Fruit fly (Drosophila melanogaster): Measurements from ENCODE around the gene CG12229.

Gene CG12229

dm6 chr3L:17474711-17475451 is 38.6 kb upstream of the CG12229 start, which contains the start of the genes UQCR-Q and CG46525 (continued):
- TF ChIP-seq zen (tag; optimal IDR thresholded peaks at IDR 0.05) (peak; percentile 45), CG8765 (GFP tag; IDR thresholded peaks at IDR 0.05) (no peak), CG10366 (GFP tag; IDR thresholded peaks at IDR 0.05) (no peak), dan (GFP tag; IDR thresholded peaks at IDR 0.05) (no peak), stwl (tag; optimal IDR thresholded peaks at IDR 0.05) (peak; percentile 72), CG15601 (tag; optimal IDR thresholded peaks at IDR 0.05) (peak; percentile 58), chinmo (GFP tag; IDR thresholded peaks at IDR 0.05; ENCODE audit: partially characterized antibody) (peak; percentile 33; the same call in 1 of the 4 replicates), Sin3A (optimal IDR thresholded peaks at IDR 0.05) (peak; percentile 25), CG11093 (GFP tag; IDR thresholded peaks at IDR 0.05) (no peak), E2f1 (GFP tag; IDR thresholded peaks at IDR 0.05) (no peak), Chrac-16 (GFP tag; optimal IDR thresholded peaks at IDR 0.05) (no peak), CG11504 (tag; optimal IDR thresholded peaks at IDR 0.05) (peak; percentile 37), Dp (GFP tag; optimal IDR thresholded peaks at IDR 0.05) (peak; percentile 82), gfzf (GFP tag; optimal IDR thresholded peaks at IDR 0.05) (peak; percentile 99), Doc3 (GFP tag; IDR thresholded peaks at IDR 0.05; ENCODE audit: partially characterized antibody) (no peak), CG11398 (GFP tag; optimal IDR thresholded peaks at IDR 0.05) (no peak), Myb (GFP tag; optimal IDR thresholded peaks at IDR 0.05) (peak; percentile 68), CG11560 (tag; IDR thresholded peaks at IDR 0.05) (no peak), CTCF (GFP tag; optimal IDR thresholded peaks at IDR 0.05) (peak; percentile 75), Mad (GFP tag; optimal IDR thresholded peaks at IDR 0.05) (peak; percentile 15), sug (tag; optimal IDR thresholded peaks at IDR 0.05) (peak; percentile 35), pho (GFP tag; optimal IDR thresholded peaks at IDR 0.05) (peak; percentile 1), Elba2 (GFP tag; optimal IDR thresholded peaks at IDR 0.05) (peak; percentile 12), tll (GFP tag; optimal IDR thresholded peaks at IDR 0.05) (peak in 1 of 2 experiments; percentile 15), CG13775 (GFP tag; optimal IDR thresholded peaks at IDR 0.05) (no peak), CG12769 (tag; optimal IDR thresholded peaks at IDR 0.05) (peak; percentile 48), CG18011 (GFP tag; optimal IDR thresholded peaks at IDR 0.05) (no peak), CG4328 (GFP tag; optimal IDR thresholded peaks at IDR 0.05) (no peak), pan (optimal IDR thresholded peaks at IDR 0.05) (no peak), pan (GFP tag; optimal IDR thresholded peaks at IDR 0.05 in 1 of 2, IDR thresholded peaks at IDR 0.05 in 1 of 2) (no peak)

DNA sequence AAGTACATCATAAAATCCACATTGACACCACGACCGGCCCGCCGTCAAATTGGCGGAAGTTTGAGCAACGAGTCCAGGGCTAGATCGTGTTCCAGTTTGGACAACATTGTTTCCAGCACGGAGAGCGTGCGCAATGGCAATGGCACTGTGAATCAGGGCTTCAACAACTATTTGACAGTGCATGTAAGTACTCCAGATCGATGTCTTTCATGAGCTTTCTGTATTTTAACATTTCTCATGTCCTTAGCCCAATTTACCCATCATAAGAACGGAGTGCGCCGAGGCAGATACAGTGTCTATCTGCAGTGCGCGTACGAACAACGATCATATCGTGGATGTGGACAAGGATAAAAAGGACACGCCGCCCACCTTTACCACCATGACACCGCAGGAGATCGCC is 37.7 kb upstream of the CG12229 start:
- TF ChIP-seq row (GFP tag; IDR thresholded peaks at IDR 0.05) = no peak
- no peak for TF ChIP-seq Gug (GFP tag; IDR thresholded peaks at IDR 0.05)
- no peak for TF ChIP-seq CG3281 (GFP tag; optimal IDR thresholded peaks at IDR 0.05)
- TF ChIP-seq toy (GFP tag; IDR thresholded peaks at IDR 0.05) = no peak
- TF ChIP-seq CG12391 (tag; optimal IDR thresholded peaks at IDR 0.05) = no peak
- TF ChIP-seq Ets65A (GFP tag) = peak; percentile 60
- no peak for TF ChIP-seq CG1647 (GFP tag; optimal IDR thresholded peaks at IDR 0.05)
- TF ChIP-seq usp (GFP tag; optimal IDR thresholded peaks at IDR 0.05) = no peak
- no peak for TF ChIP-seq fu2 (GFP tag; optimal IDR thresholded peaks at IDR 0.05)
- TF ChIP-seq CG8478 (optimal IDR thresholded peaks at IDR 0.05) = peak; percentile 73
- no peak for TF ChIP-seq z (GFP tag; IDR thresholded peaks at IDR 0.05)
- no peak for TF ChIP-seq CG1603 (tag; optimal IDR thresholded peaks at IDR 0.05)
